Fruit fly (Drosophila melanogaster) whole organism, embryonic: ENCODE results near the gene Acph-1.
A peak's percentile ranks its signal among the peaks of the same experiment; 100 is the strongest.

Source experiments
- Adf1 ChIP-seq: fragments of 200-800 bp; sonication (Bioruptor generic); IDR thresholded peaks from 2 replicates; pipeline ENCODE4 v1.3.6; 2022; ENCODE audit warnings: missing biosample characterization, missing genetic modification characterization
- BtbVII ChIP-seq: fragments of 200-800 bp; sonication (Bioruptor generic); optimal IDR thresholded peaks from 3 replicates; lab custom pipeline; 2017; ENCODE audit warnings: missing biosample characterization, mild to moderate bottlenecking, missing genetic modification characterization
- CG10543 ChIP-seq: fragments of 200-800 bp; sonication (Bioruptor generic); optimal IDR thresholded peaks from 3 replicates; lab custom pipeline; 2017; ENCODE audit warnings: missing biosample characterization, mild to moderate bottlenecking, missing genetic modification characterization, moderate library complexity
- CG12155 ChIP-seq: fragments of 200-800 bp; sonication (Bioruptor generic); optimal IDR thresholded peaks from 3 replicates; lab custom pipeline; 2016; ENCODE audit warnings: missing biosample characterization, missing genetic modification characterization
- CG12769 ChIP-seq: fragments of 200-800 bp; sonication (Bioruptor generic); optimal IDR thresholded peaks from 2 replicates; lab custom pipeline; 2019; ENCODE audit warnings: missing biosample characterization, mild to moderate bottlenecking, missing genetic modification characterization, moderate library complexity
- CG13123 ChIP-seq: fragments of 200-800 bp; sonication (Bioruptor generic); optimal IDR thresholded peaks from 2 replicates; lab custom pipeline; 2016; ENCODE audit warnings: missing biosample characterization, missing genetic modification characterization
- CG13296 ChIP-seq: fragments of 200-800 bp; sonication (Bioruptor generic); optimal IDR thresholded peaks from 3 replicates; lab custom pipeline; 2018; ENCODE audit warnings: missing biosample characterization, mild to moderate bottlenecking, missing genetic modification characterization
- CG13624 ChIP-seq: fragments of 200-800 bp; sonication (Bioruptor generic); optimal IDR thresholded peaks from 2 replicates; lab custom pipeline; 2016; ENCODE audit warnings: missing biosample characterization, missing genetic modification characterization
- CG13894 ChIP-seq: fragments of 200-800 bp; sonication (Bioruptor generic); optimal IDR thresholded peaks from 3 replicates; lab custom pipeline; 2018; ENCODE audit warnings: missing biosample characterization, mild to moderate bottlenecking, missing genetic modification characterization, moderate library complexity
- CG14965 ChIP-seq: fragments of 200-800 bp; sonication (Bioruptor generic); optimal IDR thresholded peaks from 2 replicates; lab custom pipeline; 2016; ENCODE audit warnings: missing biosample characterization, missing genetic modification characterization, borderline replicate concordance
- CG15269 ChIP-seq: fragments of 200-800 bp; sonication (Bioruptor generic); optimal IDR thresholded peaks from 2 replicates; lab custom pipeline; 2018; ENCODE audit warnings: missing biosample characterization, mild to moderate bottlenecking, missing genetic modification characterization, moderate library complexity
- CG15514 ChIP-seq: fragments of 200-800 bp; sonication (Bioruptor generic); optimal IDR thresholded peaks from 3 replicates; lab custom pipeline; 2017; ENCODE audit warnings: missing biosample characterization, missing genetic modification characterization, mild to moderate bottlenecking, moderate library complexity, missing genetic modification reagents
- CG18011 ChIP-seq: fragments of 200-800 bp; sonication (Bioruptor generic); optimal IDR thresholded peaks from 2 replicates; lab custom pipeline; 2017; ENCODE audit warnings: missing biosample characterization, missing genetic modification characterization, mild to moderate bottlenecking, moderate library complexity, missing genotype
- CG2116 ChIP-seq: fragments of 200-800 bp; sonication (Bioruptor generic); optimal IDR thresholded peaks from 3 replicates; lab custom pipeline; 2018; ENCODE audit warnings: missing biosample characterization, mild to moderate bottlenecking, missing genetic modification characterization
- CG34376 ChIP-seq: fragments of 200-800 bp; sonication (Bioruptor generic); optimal IDR thresholded peaks from 2 replicates; lab custom pipeline; 2018; ENCODE audit warnings: missing biosample characterization, mild to moderate bottlenecking, missing genetic modification characterization
- CG3995 ChIP-seq: fragments of 200-800 bp; sonication (Bioruptor generic); optimal IDR thresholded peaks from 3 replicates; lab custom pipeline; 2016; ENCODE audit warnings: missing biosample characterization, missing genetic modification characterization
- CG5953 ChIP-seq: fragments of 200-800 bp; sonication (Bioruptor generic); IDR thresholded peaks from 2 replicates; pipeline ENCODE4 v1.3.6; 2022; ENCODE audit warnings: missing biosample characterization, missing genetic modification characterization
- CG6765 ChIP-seq: fragments of 200-800 bp; sonication (Bioruptor generic); optimal IDR thresholded peaks from 3 replicates; lab custom pipeline; 2017; ENCODE audit warnings: missing biosample characterization, mild to moderate bottlenecking, missing genetic modification characterization
- CG6813 ChIP-seq: fragments of 200-800 bp; sonication (Bioruptor generic); optimal IDR thresholded peaks from 2 replicates; lab custom pipeline; 2017; ENCODE audit warnings: missing biosample characterization, missing genetic modification characterization, mild to moderate bottlenecking, moderate library complexity, missing genetic modification reagents
- Eip74EF ChIP-seq, 2 experiments: fragments of 200-800 bp in 1 of 2; fragments of >200 bp in 1 of 2; sonication (Bioruptor generic) in 1 of 2; optimal IDR thresholded peaks; 2 replicates each; lab custom pipeline; 2017 to 2019; ENCODE audit warnings: missing biosample characterization in 2 of 2, missing genetic modification characterization in 2 of 2, mild to moderate bottlenecking in 1 of 2, moderate library complexity in 1 of 2
- Fer1 ChIP-seq: fragments of 200-800 bp; sonication (Bioruptor generic); optimal IDR thresholded peaks from 2 replicates; lab custom pipeline; 2017; ENCODE audit warnings: missing biosample characterization, mild to moderate bottlenecking, missing genetic modification characterization
- Hr78 ChIP-seq, 2 experiments: fragments of 200-800 bp in 1 of 2; fragments of >200 bp in 1 of 2; sonication (Bioruptor generic) in 1 of 2; optimal IDR thresholded peaks; 2 replicates each; lab custom pipeline; 2017 to 2019; ENCODE audit warnings: missing biosample characterization in 2 of 2, missing genetic modification characterization in 2 of 2, mild to moderate bottlenecking in 1 of 2, moderate library complexity in 1 of 2
- abd-A ChIP-seq: fragments of 200-800 bp; sonication (Bioruptor generic); optimal IDR thresholded peaks from 3 replicates; lab custom pipeline; 2019; ENCODE audit warnings: missing biosample characterization, mild to moderate bottlenecking, missing genetic modification characterization, moderate library complexity
- ato ChIP-seq: fragments of 200-800 bp; sonication (Bioruptor generic); IDR thresholded peaks from 2 replicates; pipeline ENCODE4 v1.3.6; 2022; ENCODE audit warnings: missing biosample characterization, missing genetic modification characterization; ENCODE audit not compliant: partially characterized antibody
- br ChIP-seq: fragments of >200 bp; optimal IDR thresholded peaks from 2 replicates; lab custom pipeline; 2017
- bsh ChIP-seq, 2 experiments: fragments of 200-800 bp; sonication (Bioruptor generic); optimal IDR thresholded peaks; 2 replicates each; lab custom pipeline; 2017 to 2018; ENCODE audit warnings: mild to moderate bottlenecking in 2 of 2, missing biosample characterization in 2 of 2, missing genetic modification characterization in 2 of 2, moderate library complexity in 1 of 2
- caup ChIP-seq: fragments of 200-800 bp; sonication (Bioruptor generic); optimal IDR thresholded peaks from 3 replicates; lab custom pipeline; 2017; ENCODE audit warnings: missing biosample characterization, mild to moderate bottlenecking, missing genetic modification characterization, moderate library complexity; ENCODE audit not compliant: severe bottlenecking
- chinmo ChIP-seq: fragments of 200-800 bp; sonication (Bioruptor generic); IDR thresholded peaks from 4 replicates; pipeline ENCODE4 v1.3.6; 2022; ENCODE audit warnings: missing biosample characterization, missing genetic modification characterization; ENCODE audit not compliant: partially characterized antibody
- ci ChIP-seq: fragments of 200-800 bp; sonication (Bioruptor generic); IDR thresholded peaks from 3 replicates; pipeline ENCODE4 v1.3.6; 2022; ENCODE audit warnings: missing biosample characterization, missing genetic modification characterization
- da ChIP-seq: fragments of 200-800 bp; sonication (Bioruptor generic); optimal IDR thresholded peaks from 2 replicates; lab custom pipeline; 2016; ENCODE audit warnings: missing biosample characterization, missing genetic modification characterization
- emc ChIP-seq: fragments of 200-800 bp; sonication (Bioruptor generic); optimal IDR thresholded peaks from 2 replicates; lab custom pipeline; 2016; ENCODE audit warnings: missing biosample characterization, missing genetic modification characterization
- fd64A ChIP-seq: fragments of 200-800 bp; sonication (Bioruptor generic); optimal IDR thresholded peaks from 3 replicates; lab custom pipeline; 2018; ENCODE audit warnings: missing biosample characterization, mild to moderate bottlenecking, missing genetic modification characterization
- grn ChIP-seq: fragments of 200-800 bp; sonication (Bioruptor generic); optimal IDR thresholded peaks from 3 replicates; lab custom pipeline; 2017; ENCODE audit warnings: missing biosample characterization, missing genetic modification characterization
- gsb-n ChIP-seq: fragments of 200-800 bp; sonication (Bioruptor generic); optimal IDR thresholded peaks from 3 replicates; lab custom pipeline; 2018; ENCODE audit warnings: missing biosample characterization, mild to moderate bottlenecking, missing genetic modification characterization
- lmd ChIP-seq: fragments of 200-800 bp; sonication (Bioruptor generic); IDR thresholded peaks from 2 replicates; pipeline ENCODE4 v1.3.6; 2022; ENCODE audit warnings: missing biosample characterization, missing genetic modification characterization
- mirr ChIP-seq: fragments of 200-800 bp; sonication (Bioruptor generic); optimal IDR thresholded peaks from 3 replicates; lab custom pipeline; 2018; ENCODE audit warnings: missing biosample characterization, mild to moderate bottlenecking, missing genetic modification characterization
- nerfin-2 ChIP-seq: fragments of 200-800 bp; sonication (Bioruptor generic); IDR thresholded peaks from 2 replicates; pipeline ENCODE4 v1.3.6; 2022; ENCODE audit warnings: missing biosample characterization, missing genetic modification characterization; ENCODE audit not compliant: partially characterized antibody
- oc ChIP-seq: fragments of 200-800 bp; sonication (Bioruptor generic); optimal IDR thresholded peaks from 2 replicates; lab custom pipeline; 2018; ENCODE audit warnings: missing biosample characterization, mild to moderate bottlenecking, missing genetic modification characterization, moderate library complexity
- pros ChIP-seq: fragments of 200-800 bp; sonication (Bioruptor generic); optimal IDR thresholded peaks from 3 replicates; lab custom pipeline; 2019; ENCODE audit warnings: missing biosample characterization, mild to moderate bottlenecking, missing genetic modification characterization, moderate library complexity
- sd ChIP-seq: fragments of 200-800 bp; sonication (Bioruptor generic); optimal IDR thresholded peaks from 3 replicates; lab custom pipeline; 2018; ENCODE audit warnings: missing biosample characterization, mild to moderate bottlenecking, missing genetic modification characterization, moderate library complexity
- sens ChIP-seq: fragments of 200-800 bp; sonication (Bioruptor generic); peaks from one replicate; lab custom pipeline; 2016; ENCODE audit warnings: missing biosample characterization, missing genetic modification characterization
- slbo ChIP-seq: fragments of 200-800 bp; sonication (Bioruptor generic); IDR thresholded peaks from 2 replicates; pipeline ENCODE4 v1.3.6; 2022; ENCODE audit warnings: missing biosample characterization, missing genetic modification characterization
- sqz ChIP-seq: fragments of 200-800 bp; sonication (Bioruptor generic); optimal IDR thresholded peaks from 3 replicates; lab custom pipeline; 2018; ENCODE audit warnings: missing biosample characterization, mild to moderate bottlenecking, missing genetic modification characterization
- sr ChIP-seq: fragments of 200-800 bp; sonication (Bioruptor generic); IDR thresholded peaks from 3 replicates; pipeline ENCODE4 v1.3.6; 2022; ENCODE audit warnings: missing biosample characterization, missing genetic modification characterization
- trh ChIP-seq: fragments of 200-800 bp; sonication (Bioruptor generic); optimal IDR thresholded peaks from 2 replicates; lab custom pipeline; 2016; ENCODE audit warnings: missing biosample characterization, missing genetic modification characterization
- vvl ChIP-seq: fragments of 200-800 bp; sonication (Bioruptor generic); IDR thresholded peaks from 2 replicates; pipeline ENCODE4 v1.3.6; 2022; ENCODE audit warnings: missing biosample characterization, missing genetic modification characterization

Acph-1 gene

DNA sequence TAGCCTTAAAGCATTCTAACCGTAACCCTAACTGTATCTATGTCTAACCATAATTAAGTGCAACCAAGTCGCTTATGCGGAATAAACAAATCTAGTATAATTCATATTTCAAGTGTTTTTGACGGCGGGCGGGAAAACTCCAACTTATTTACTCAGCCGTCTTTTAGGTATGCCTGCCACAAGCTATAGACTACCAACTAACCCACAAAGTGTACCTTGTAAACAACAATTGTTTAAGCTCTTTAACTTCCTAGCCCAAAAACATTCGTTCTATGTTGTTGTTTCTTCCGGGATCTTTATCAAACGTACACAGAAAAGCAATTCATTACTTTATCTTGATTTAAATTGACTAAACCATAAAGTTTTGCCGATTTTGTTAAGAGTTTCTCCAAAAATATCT, 2.5 kb downstream of the Acph-1 start:
- TF ChIP-seq CG12155 (no peak), Eip74EF (GFP tag; optimal IDR thresholded peaks at IDR 0.05; lab: Kevin White, UChicago) (peak in 1 of 2 experiments; percentile 7), caup (GFP tag; lab: Kevin White, UChicago) (peak; percentile 38), sens (GFP tag; lab: Kevin White, UChicago) (peak; percentile 63), da (GFP tag; lab: Kevin White, UChicago) (no peak), nerfin-2 (no peak), fd64A (no peak), Fer1 (GFP tag; lab: Kevin White, UChicago) (peak; percentile 58), lmd (no peak), BtbVII (GFP tag; lab: Kevin White, UChicago) (peak; percentile 0), CG15514 (GFP tag; lab: Kevin White, UChicago) (peak; percentile 23), mirr (GFP tag; lab: Kevin White, UChicago) (peak; percentile 17), Hr78 (GFP tag; optimal IDR thresholded peaks at IDR 0.05; lab: Kevin White, UChicago) (no peak), CG13296 (GFP tag; lab: Kevin White, UChicago) (peak; percentile 8), CG34376 (GFP tag; lab: Kevin White, UChicago) (peak; percentile 17), CG10543 (GFP tag; lab: Kevin White, UChicago) (peak; percentile 4), CG6765 (peak; percentile 50), CG13123 (GFP tag; lab: Kevin White, UChicago) (no peak), CG5953 (no peak), bsh (GFP tag; optimal IDR thresholded peaks at IDR 0.05; lab: Kevin White, UChicago) (no peak), CG6813 (GFP tag; lab: Kevin White, UChicago) (peak; percentile 33)

DNA sequence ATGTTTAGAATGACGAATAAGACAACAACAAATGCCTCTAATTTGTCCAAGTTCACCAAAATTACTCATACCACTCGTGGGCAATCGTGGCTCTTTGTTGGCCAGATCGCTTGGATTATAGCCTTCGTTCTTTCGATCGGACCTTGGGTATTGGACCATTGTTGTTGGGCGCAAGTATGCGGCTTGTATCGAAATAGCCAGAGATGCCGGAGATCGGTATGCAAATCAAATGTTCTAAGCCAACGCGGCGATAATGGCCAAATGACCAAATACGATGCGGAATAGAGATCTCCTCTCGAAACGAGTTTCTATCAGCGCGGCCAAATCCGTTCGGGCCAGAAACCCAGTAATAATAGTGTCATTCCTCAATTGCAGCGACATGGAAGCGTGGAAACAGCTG, 8.0 kb downstream of the Acph-1 start:
- no peak for TF ChIP-seq Adf1 (GFP tag; lab: Robert Waterston, UW)
- peak; percentile 93 for TF ChIP-seq sd (tag; lab: Kevin White, UChicago)
- peak; percentile 39 for TF ChIP-seq CG13894 (tag; lab: Kevin White, UChicago)
- TF ChIP-seq br: no peak
- TF ChIP-seq CG12769 (tag; lab: Kevin White, UChicago): peak; percentile 4
- peak; percentile 56; the same call in 1 of the 4 replicates for TF ChIP-seq chinmo (GFP tag; lab: Robert Waterston, UW)
- TF ChIP-seq ci (GFP tag; lab: Robert Waterston, UW): no peak

DNA sequence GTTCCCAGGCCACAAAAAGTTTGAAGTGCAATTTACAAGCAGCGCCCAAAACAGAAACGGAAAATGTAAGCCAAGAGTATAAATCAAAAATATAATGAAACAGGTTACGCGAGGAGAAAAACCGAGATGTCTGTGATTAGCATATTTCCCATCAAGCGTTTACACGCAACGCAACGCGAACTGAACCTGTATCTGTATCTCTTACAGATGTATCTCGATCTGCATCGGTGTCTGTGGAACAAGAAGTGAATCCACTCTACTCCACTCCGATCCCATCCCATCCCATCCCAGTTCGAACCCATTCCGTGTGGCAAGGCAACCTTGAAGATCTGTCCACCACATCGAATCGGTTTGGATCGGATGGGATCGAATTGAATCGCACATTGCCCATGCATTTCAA, 9.3 kb downstream of the Acph-1 start:
- TF ChIP-seq emc (no peak), CG18011 (GFP tag; lab: Kevin White, UChicago) (no peak), CG13624 (no peak), gsb-n (tag; lab: Kevin White, UChicago) (peak; percentile 18), oc (tag; lab: Kevin White, UChicago) (peak; percentile 7), CG2116 (GFP tag; lab: Kevin White, UChicago) (no peak), pros (peak; percentile 40), sqz (GFP tag; lab: Kevin White, UChicago) (no peak), vvl (GFP tag; lab: Robert Waterston, UW) (peak; percentile 75; the same call in 1 of the 2 replicates), CG15269 (tag; lab: Kevin White, UChicago) (peak; percentile 51), CG3995 (GFP tag; lab: Kevin White, UChicago) (no peak), trh (GFP tag; lab: Kevin White, UChicago) (no peak), abd-A (tag; lab: Kevin White, UChicago) (peak; percentile 59), ato (no peak), sr (GFP tag; lab: Robert Waterston, UW) (no peak), sens (GFP tag; lab: Kevin White, UChicago) (no peak), grn (GFP tag; lab: Kevin White, UChicago) (peak; percentile 74), slbo (0 out of 2 replicates have a peak, but pooled peaks have one; percentile 2), CG14965 (GFP tag; lab: Kevin White, UChicago) (no peak), CG12769 (tag; lab: Kevin White, UChicago) (peak; percentile 87)
